Worm (Caenorhabditis elegans) whole organism, L3 larva: ENCODE results near the gene best-15.

Experiments
- elt-3 ChIP-seq, 3 experiments: fragments of 150-350 bp in 1 of 3; sonication (generic microtip) in 2 of 3; optimal IDR thresholded peaks; 2 replicates in 2 of 3; 4 replicates in 1 of 3; lab custom pipeline; 2014 to 2017; ENCODE audit warnings: missing biosample characterization in 3 of 3, missing genetic modification characterization in 3 of 3
- lin-15B ChIP-seq: fragments of 150-350 bp; optimal IDR thresholded peaks from 2 replicates; lab custom pipeline; 2014; ENCODE audit warnings: missing biosample characterization, missing genetic modification characterization
- mdl-1 ChIP-seq: fragments of 150-350 bp; optimal IDR thresholded peaks from 2 replicates; lab custom pipeline; 2014; ENCODE audit warnings: missing biosample characterization, missing genetic modification characterization
- nhr-23 ChIP-seq: fragments of 150-350 bp; optimal IDR thresholded peaks from 2 replicates; lab custom pipeline; 2014; ENCODE audit warnings: missing biosample characterization, missing genetic modification reagents, missing genetic modification characterization
- nhr-25 ChIP-seq: sonication (generic microtip); optimal IDR thresholded peaks from 2 replicates; lab custom pipeline; 2017; ENCODE audit warnings: missing biosample characterization, missing genetic modification characterization
- nhr-76 ChIP-seq: fragments of 150-350 bp; sonication (generic microtip); optimal IDR thresholded peaks from 5 replicates; lab custom pipeline; 2014; ENCODE audit warnings: missing biosample characterization, missing genetic modification characterization

DNA sequence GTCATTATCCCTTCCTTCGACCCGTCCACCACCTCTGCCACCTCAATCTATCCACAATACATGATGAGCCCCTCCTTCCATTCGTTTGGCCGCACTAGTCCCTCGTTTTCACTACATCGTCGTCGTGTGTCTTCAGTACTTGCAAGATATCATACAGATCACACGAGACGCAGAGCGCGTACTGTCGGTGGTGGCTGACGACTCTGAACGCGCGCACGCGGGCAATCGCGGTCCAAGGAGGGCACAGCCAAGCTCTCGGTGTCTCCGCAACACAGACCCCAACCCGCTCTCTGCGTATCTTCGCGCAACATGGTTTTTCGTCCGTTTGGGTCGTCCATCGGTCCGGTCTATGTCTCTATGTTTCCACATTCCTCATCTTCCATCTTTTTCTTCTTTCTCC is 15.0 kb downstream of the best-15 start:
- TF ChIP-seq elt-3 (tag; optimal IDR thresholded peaks at IDR 0.05; lab: Kevin White, UChicago) (no peak), lin-15B (no peak), mdl-1 (no peak), nhr-76 (tag; lab: Kevin White, UChicago) (no peak), nhr-25 (tag; lab: Kevin White, UChicago) (no peak), nhr-23 (tag; lab: Kevin White, UChicago) (peak; percentile 9)
